Worm (Caenorhabditis elegans): ENCODE data around the gene snt-6.

DNA sequence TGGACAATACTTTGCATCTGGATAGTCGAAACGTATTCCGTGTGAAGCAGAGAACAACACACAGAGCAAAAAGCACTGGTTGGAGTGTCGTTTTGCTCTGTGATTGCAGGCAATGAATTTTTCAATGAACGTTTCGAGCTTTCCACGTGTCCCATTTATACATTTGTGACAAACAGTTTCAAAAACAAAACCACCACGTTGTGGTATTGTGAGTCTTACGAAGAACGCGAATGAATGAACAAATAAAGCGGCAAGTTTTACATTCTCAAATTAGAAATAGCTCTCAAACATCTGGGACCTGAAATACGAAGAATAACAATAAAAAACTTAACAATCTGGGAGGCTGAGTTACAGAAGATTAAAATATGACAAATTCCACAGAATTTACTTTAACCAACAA lies 41.8 kb upstream of the snt-6 start, which contains the start of gene F46F5.1:
- TF ChIP-seq snpc-4 (tag; optimal IDR thresholded peaks at IDR 0.05) = no peak
- TF ChIP-seq elt-3 (tag; optimal IDR thresholded peaks at IDR 0.05) = no peak
- TF ChIP-seq unc-39 (tag; optimal IDR thresholded peaks at IDR 0.05) = no peak
- TF ChIP-seq tbx-8 (GFP tag; optimal IDR thresholded peaks at IDR 0.05) = no peak
- no peak for TF ChIP-seq ceh-83 (GFP tag; optimal IDR thresholded peaks at IDR 0.05)
